Worm (Caenorhabditis elegans): ENCODE results near the gene osm-6.

osm-6 gene

ce11 chrV:11905977-11906376 is 21.3 kb downstream of the osm-6 start:
- TF ChIP-seq med-1 (GFP tag; optimal IDR thresholded peaks at IDR 0.05; ENCODE audit: insufficient read depth) (no peak), klf-2 (GFP tag; conservative IDR thresholded peaks at IDR 0.05) (no peak), flt-1 (GFP tag; IDR thresholded peaks at IDR 0.05) (no peak), ztf-29 (GFP tag; IDR thresholded peaks at IDR 0.05) (no peak), T22C8.4 (GFP tag; IDR thresholded peaks at IDR 0.05) (no peak), ztf-23 (GFP tag; IDR thresholded peaks at IDR 0.05) (no peak)

ce11 chrV:11902161-11902560 is 25.1 kb downstream of the osm-6 start:
- TF ChIP-seq ztf-23 (GFP tag; IDR thresholded peaks at IDR 0.05) (no peak), T22C8.4 (GFP tag; IDR thresholded peaks at IDR 0.05) (no peak), ztf-29 (GFP tag; IDR thresholded peaks at IDR 0.05) (no peak), cog-1 (tag; optimal IDR thresholded peaks at IDR 0.05) (no peak), tab-1 (GFP tag; IDR thresholded peaks at IDR 0.05) (no peak), med-1 (GFP tag; optimal IDR thresholded peaks at IDR 0.05; ENCODE audit: insufficient read depth) (no peak), flt-1 (GFP tag; IDR thresholded peaks at IDR 0.05) (no peak)

- TF ChIP-seq ztf-29 (GFP tag; IDR thresholded peaks at IDR 0.05) (no peak), tab-1 (GFP tag; IDR thresholded peaks at IDR 0.05) (no peak), med-1 (GFP tag; optimal IDR thresholded peaks at IDR 0.05; ENCODE audit: insufficient read depth) (no peak), T22C8.4 (GFP tag; IDR thresholded peaks at IDR 0.05) (no peak), ref-1 (GFP tag; conservative IDR thresholded peaks at IDR 0.05) (no peak), cog-1 (tag; optimal IDR thresholded peaks at IDR 0.05) (no peak)
Measured at ce11 chrV:11901260-11901659, 26.0 kb downstream of the osm-6 start.

- no peak for TF ChIP-seq ztf-29 (GFP tag; IDR thresholded peaks at IDR 0.05)
- TF ChIP-seq T22C8.4 (GFP tag; IDR thresholded peaks at IDR 0.05) = no peak
- no peak for TF ChIP-seq cog-1 (tag; optimal IDR thresholded peaks at IDR 0.05)
- TF ChIP-seq ref-1 (GFP tag; conservative IDR thresholded peaks at IDR 0.05) = no peak
- no peak for TF ChIP-seq ztf-23 (GFP tag; IDR thresholded peaks at IDR 0.05)
- TF ChIP-seq klf-2 (GFP tag; conservative IDR thresholded peaks at IDR 0.05) = no peak
- no peak for TF ChIP-seq tab-1 (GFP tag; IDR thresholded peaks at IDR 0.05)
- TF ChIP-seq flt-1 (GFP tag; IDR thresholded peaks at IDR 0.05) = no peak
- TF ChIP-seq med-1 (GFP tag; optimal IDR thresholded peaks at IDR 0.05; ENCODE audit: insufficient read depth) = no peak
Measured at ce11 chrV:11900127-11900526, 27.1 kb downstream of the osm-6 start.

ce11 chrV:11899149-11899548 is 28.1 kb downstream of the osm-6 start, which contains the start of gene sma-1:
sma-1 (plus strand) TSS chrV:11899449.
- no peak for TF ChIP-seq ztf-29 (GFP tag; IDR thresholded peaks at IDR 0.05)
- no peak for TF ChIP-seq tab-1 (GFP tag; IDR thresholded peaks at IDR 0.05)
- TF ChIP-seq cog-1 (tag; optimal IDR thresholded peaks at IDR 0.05) = no peak
- no peak for TF ChIP-seq klf-2 (GFP tag; conservative IDR thresholded peaks at IDR 0.05)
- no peak for TF ChIP-seq T22C8.4 (GFP tag; IDR thresholded peaks at IDR 0.05)
- no peak for TF ChIP-seq flt-1 (GFP tag; IDR thresholded peaks at IDR 0.05)
- TF ChIP-seq med-1 (GFP tag; optimal IDR thresholded peaks at IDR 0.05; ENCODE audit: insufficient read depth) = no peak
- TF ChIP-seq ztf-23 (GFP tag; IDR thresholded peaks at IDR 0.05) = no peak
- TF ChIP-seq ref-1 (GFP tag; conservative IDR thresholded peaks at IDR 0.05) = no peak

ce11 chrV:11897604-11898003 is 29.6 kb downstream of the osm-6 start:
- TF ChIP-seq ztf-29 (GFP tag; IDR thresholded peaks at IDR 0.05) = no peak
- TF ChIP-seq T22C8.4 (GFP tag; IDR thresholded peaks at IDR 0.05) = no peak
- no peak for TF ChIP-seq cog-1 (tag; optimal IDR thresholded peaks at IDR 0.05)
- no peak for TF ChIP-seq med-1 (GFP tag; optimal IDR thresholded peaks at IDR 0.05; ENCODE audit: insufficient read depth)

ce11 chrV:11896322-11896898 is 30.8 kb downstream of the osm-6 start:
- TF ChIP-seq flt-1 (GFP tag; IDR thresholded peaks at IDR 0.05) = peak; percentile 58; the same call in 1 of the 2 replicates
- TF ChIP-seq ztf-23 (GFP tag; IDR thresholded peaks at IDR 0.05) = 0 out of 2 replicates have a peak, but pooled peaks have one; percentile 43
- TF ChIP-seq cog-1 (tag; optimal IDR thresholded peaks at IDR 0.05) = peak; percentile 29
- TF ChIP-seq klf-2 (GFP tag; conservative IDR thresholded peaks at IDR 0.05) = no peak

- TF ChIP-seq tab-1 (GFP tag; IDR thresholded peaks at IDR 0.05) (no peak), med-1 (GFP tag; optimal IDR thresholded peaks at IDR 0.05; ENCODE audit: insufficient read depth) (no peak), cog-1 (tag; optimal IDR thresholded peaks at IDR 0.05) (no peak), klf-2 (GFP tag; conservative IDR thresholded peaks at IDR 0.05) (no peak), T22C8.4 (GFP tag; IDR thresholded peaks at IDR 0.05) (no peak), flt-1 (GFP tag; IDR thresholded peaks at IDR 0.05) (no peak), ztf-29 (GFP tag; IDR thresholded peaks at IDR 0.05) (no peak), ref-1 (GFP tag; conservative IDR thresholded peaks at IDR 0.05) (no peak), ztf-23 (GFP tag; IDR thresholded peaks at IDR 0.05) (no peak)
Measured at ce11 chrV:11893975-11894374, 33.3 kb downstream of the osm-6 start, which contains the start of gene K12G11.6. K12G11.6 (plus strand) TSS chrV:11894331.

ce11 chrV:11891143-11891862 is 35.9 kb downstream of the osm-6 start, which contains the start of the genes sodh-2 and srx-76:
sodh-2 (minus strand) TSS chrV:11891243.
srx-76 (plus strand) TSS chrV:11891812.
- TF ChIP-seq med-1 (GFP tag; optimal IDR thresholded peaks at IDR 0.05; ENCODE audit: insufficient read depth) (no peak), flt-1 (GFP tag; IDR thresholded peaks at IDR 0.05) (no peak), ref-1 (GFP tag; conservative IDR thresholded peaks at IDR 0.05) (no peak), ztf-29 (GFP tag; IDR thresholded peaks at IDR 0.05) (no peak), T22C8.4 (GFP tag; IDR thresholded peaks at IDR 0.05) (no peak), ztf-23 (GFP tag; IDR thresholded peaks at IDR 0.05) (no peak), cog-1 (tag; optimal IDR thresholded peaks at IDR 0.05) (no peak), klf-2 (GFP tag; conservative IDR thresholded peaks at IDR 0.05) (no peak), tab-1 (GFP tag; IDR thresholded peaks at IDR 0.05) (no peak)

Measured in whole organism, midembryonic.